Fruit fly (Drosophila melanogaster): ENCODE data around the gene CG46396.

DNA sequence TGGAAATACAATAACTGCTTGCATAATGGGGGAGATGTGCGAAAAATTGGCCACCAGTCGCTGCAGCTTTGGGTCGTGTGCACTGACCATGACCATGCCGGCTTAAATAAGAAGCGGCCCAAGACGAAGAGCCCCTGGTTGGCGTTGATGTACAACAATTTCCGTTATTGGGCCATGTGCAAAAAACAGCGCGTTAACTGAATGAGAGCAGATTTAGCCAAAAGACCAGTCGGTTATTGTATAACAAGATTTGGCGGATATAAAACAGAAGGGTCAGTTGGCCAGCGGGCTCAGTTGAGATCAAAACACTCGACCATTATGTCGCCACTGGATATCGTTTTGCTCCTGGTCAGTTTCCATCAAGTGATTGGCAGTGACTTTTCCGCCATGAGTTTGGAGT lies 40.2 kb upstream of the CG46396 start, which contains the start of gene Osi10a:
- TF ChIP-seq usp (GFP tag; optimal IDR thresholded peaks at IDR 0.05) = no peak
- no peak for TF ChIP-seq CG8478 (optimal IDR thresholded peaks at IDR 0.05)

Measured in whole organism.